Fruit fly (Drosophila melanogaster) whole organism, pupa: Measurements from ENCODE around the gene CG7458.

Experiments
- CG12605 ChIP-seq: fragments of 200-800 bp; sonication (Bioruptor generic); IDR thresholded peaks from 2 replicates; pipeline ENCODE4 v1.3.6; 2022; ENCODE audit warnings: missing biosample characterization, missing genetic modification characterization
- CG15710 ChIP-seq: fragments of 200-800 bp; sonication (Bioruptor generic); optimal IDR thresholded peaks from 2 replicates; lab custom pipeline; 2018; ENCODE audit warnings: missing biosample characterization, mild to moderate bottlenecking, missing genetic modification characterization, moderate library complexity
- CG17806 ChIP-seq: fragments of 200-800 bp; sonication (Bioruptor generic); optimal IDR thresholded peaks from 2 replicates; lab custom pipeline; 2018; ENCODE audit warnings: missing biosample characterization, mild to moderate bottlenecking, missing genetic modification characterization, moderate library complexity
- CG32121 ChIP-seq: fragments of 200-800 bp; sonication (Bioruptor generic); IDR thresholded peaks from 2 replicates; pipeline ENCODE4 v1.3.6; 2022; ENCODE audit warnings: missing biosample characterization, missing genetic modification characterization
- CG34367 ChIP-seq: fragments of 200-800 bp; sonication (Bioruptor generic); optimal IDR thresholded peaks from 2 replicates; lab custom pipeline; 2018; ENCODE audit warnings: missing biosample characterization, mild to moderate bottlenecking, missing genetic modification characterization
- CG4496 ChIP-seq: fragments of 200-800 bp; sonication (Bioruptor generic); IDR thresholded peaks from 3 replicates; pipeline ENCODE4 v1.3.6; 2022; ENCODE audit warnings: missing biosample characterization, missing genetic modification characterization
- CG8159 ChIP-seq: fragments of 200-800 bp; sonication (Bioruptor generic); optimal IDR thresholded peaks from 3 replicates; lab custom pipeline; 2018; ENCODE audit warnings: missing biosample characterization, mild to moderate bottlenecking, missing genetic modification characterization, moderate library complexity
- CG8301 ChIP-seq: fragments of 200-800 bp; sonication (Bioruptor generic); optimal IDR thresholded peaks from 2 replicates; lab custom pipeline; 2018; ENCODE audit warnings: missing biosample characterization, mild to moderate bottlenecking, missing genetic modification characterization
- CG9948 ChIP-seq: fragments of 200-800 bp; sonication (Bioruptor generic); optimal IDR thresholded peaks from 2 replicates; lab custom pipeline; 2018; ENCODE audit warnings: missing biosample characterization, mild to moderate bottlenecking, missing genetic modification characterization, moderate library complexity
- EcR ChIP-seq: fragments of 200-800 bp; sonication (Bioruptor generic); optimal IDR thresholded peaks from 3 replicates; lab custom pipeline; 2019; ENCODE audit warnings: missing biosample characterization, missing genetic modification characterization, mild to moderate bottlenecking, moderate library complexity, missing genetic modification reagents
- Ets98B ChIP-seq: fragments of 200-800 bp; sonication (Bioruptor generic); IDR thresholded peaks from 2 replicates; pipeline ENCODE4 v1.3.6; 2022; ENCODE audit warnings: missing biosample characterization, missing genetic modification characterization
- Snoo ChIP-seq: fragments of 200-800 bp; sonication (Bioruptor generic); optimal IDR thresholded peaks from 3 replicates; lab custom pipeline; 2017; ENCODE audit warnings: missing biosample characterization, mild to moderate bottlenecking, missing genetic modification characterization, inconsistent platforms
- gl ChIP-seq: fragments of 200-800 bp; sonication (Bioruptor generic); optimal IDR thresholded peaks from 2 replicates; lab custom pipeline; 2018; ENCODE audit warnings: missing biosample characterization, mild to moderate bottlenecking, missing genetic modification characterization
- rn ChIP-seq: fragments of 200-800 bp; sonication (Bioruptor generic); IDR thresholded peaks from 2 replicates; pipeline ENCODE4 v1.3.6; 2022; ENCODE audit warnings: missing biosample characterization, missing genetic modification characterization

- no peak for TF ChIP-seq CG12605
- peak; percentile 79 for TF ChIP-seq EcR (GFP tag; lab: Kevin White, UChicago)
- no peak for TF ChIP-seq CG32121
- no peak for TF ChIP-seq Ets98B (GFP tag; lab: Robert Waterston, UW)
- no peak for TF ChIP-seq Snoo (tag; lab: Kevin White, UChicago)
- no peak for TF ChIP-seq CG4496
- TF ChIP-seq CG34367 (tag; lab: Kevin White, UChicago) = no peak
- no peak for TF ChIP-seq CG15710 (tag; lab: Kevin White, UChicago)
- no peak for TF ChIP-seq gl (tag; lab: Kevin White, UChicago)
- no peak for TF ChIP-seq CG9948 (tag; lab: Kevin White, UChicago)
- TF ChIP-seq CG17806 (tag; lab: Kevin White, UChicago) = no peak
- TF ChIP-seq CG8301 (tag; lab: Kevin White, UChicago) = no peak
- TF ChIP-seq CG8159 (tag; lab: Kevin White, UChicago) = no peak
- TF ChIP-seq rn (GFP tag; lab: Robert Waterston, UW) = no peak
Measured at dm6 chr3L:21971735-21972134, 16.8 kb downstream of the CG7458 start, which contains the start of gene P5CS.
